Worm (Caenorhabditis elegans): ENCODE data around the gene C18B2.5.

C18B2.5 gene

DNA sequence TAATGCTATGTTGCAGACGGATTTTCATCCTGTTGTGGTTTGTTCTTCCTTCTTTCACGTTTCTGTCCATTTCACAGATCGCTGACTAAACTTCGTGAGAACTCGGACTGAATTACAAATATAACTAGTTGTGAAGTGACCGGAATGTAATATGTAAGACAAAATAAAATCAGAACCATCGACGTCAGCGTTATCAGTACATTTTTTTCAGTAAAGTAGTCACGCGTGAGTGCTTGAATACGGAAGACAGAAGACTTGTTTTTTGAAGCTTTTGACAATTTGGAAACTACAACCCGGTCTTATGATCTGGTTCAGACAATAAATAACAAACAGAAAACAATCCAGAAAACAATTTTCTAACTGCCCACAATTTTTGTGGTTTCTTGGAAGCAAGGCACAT lies 29.1 kb downstream of the C18B2.5 start:
- peak; percentile 7 for TF ChIP-seq nhr-20 (tag; optimal IDR thresholded peaks at IDR 0.05)
- TF ChIP-seq nhr-47 (tag; optimal IDR thresholded peaks at IDR 0.05), result peak; percentile 32
- TF ChIP-seq lin-14 (GFP tag; optimal IDR thresholded peaks at IDR 0.05), result peak; percentile 11
- TF ChIP-seq pax-3 (tag; optimal IDR thresholded peaks at IDR 0.05), result no peak
- peak; percentile 75 for TF ChIP-seq fkh-8 (tag; optimal IDR thresholded peaks at IDR 0.05)
- TF ChIP-seq mef-2 (tag; optimal IDR thresholded peaks at IDR 0.05), result no peak
- peak; percentile 53 for TF ChIP-seq nhr-71 (tag; optimal IDR thresholded peaks at IDR 0.05)
- TF ChIP-seq fkh-10 (GFP tag; optimal IDR thresholded peaks at IDR 0.05), result peak; percentile 5

DNA sequence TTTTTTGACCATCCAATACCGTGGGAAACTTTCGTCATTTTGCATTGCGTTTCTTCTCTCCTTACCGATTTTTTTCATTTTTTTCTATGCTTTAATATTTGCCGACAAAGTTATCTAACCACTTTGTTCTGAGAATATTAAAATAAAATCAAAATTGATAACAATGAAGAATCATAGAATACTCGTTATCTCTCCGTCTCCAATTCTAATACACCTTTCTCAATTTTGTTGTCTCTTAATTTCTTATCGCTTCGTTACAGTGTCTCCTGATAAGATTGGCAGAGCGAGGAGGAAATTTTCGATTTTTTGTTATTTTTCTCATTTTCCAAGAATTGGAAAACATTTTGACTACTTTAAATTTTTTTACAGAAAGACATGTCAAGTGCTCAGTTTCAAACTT lies 34.7 kb downstream of the C18B2.5 start, which contains the start of gene ckc-1:
ckc-1 (plus strand) TSS at position 368 of the 400 bp plus-strand sequence.
- TF ChIP-seq zag-1 (tag; optimal IDR thresholded peaks at IDR 0.05) (no peak), nhr-11 (tag; optimal IDR thresholded peaks at IDR 0.05) (no peak), lsy-2 (tag; optimal IDR thresholded peaks at IDR 0.05) (peak in 1 of 2 experiments; percentile 36), nhr-85 (tag) (no peak), unc-30 (tag; optimal IDR thresholded peaks at IDR 0.05) (no peak), ceh-63 (GFP tag; optimal IDR thresholded peaks at IDR 0.05) (no peak), nhr-84 (tag; optimal IDR thresholded peaks at IDR 0.05) (no peak), unc-98 (GFP tag; IDR thresholded peaks at IDR 0.05) (no peak), nhr-28 (tag; optimal IDR thresholded peaks at IDR 0.05) (no peak), alr-1 (tag; optimal IDR thresholded peaks at IDR 0.05; ENCODE audit: borderline replicate concordance) (no peak), irx-1 (tag; optimal IDR thresholded peaks at IDR 0.05) (no peak), nhr-90 (tag; optimal IDR thresholded peaks at IDR 0.05; ENCODE audit: poor library complexity) (peak; percentile 31), jun-1 (tag; optimal IDR thresholded peaks at IDR 0.05) (no peak), hlh-17 (GFP tag; optimal IDR thresholded peaks at IDR 0.05; ENCODE audit: borderline replicate concordance) (no peak), hlh-4 (tag; optimal IDR thresholded peaks at IDR 0.05) (no peak), ceh-88 (GFP tag; IDR thresholded peaks at IDR 0.05) (no peak), C34B4.2 (tag; optimal IDR thresholded peaks at IDR 0.05) (no peak), lin-35 (GFP tag; optimal IDR thresholded peaks at IDR 0.05) (peak in 1 of 2 experiments; percentile 35), sox-4 (tag; optimal IDR thresholded peaks at IDR 0.05) (no peak), unc-62 (GFP tag; optimal IDR thresholded peaks at IDR 0.05) (no peak), aly-2 (tag; optimal IDR thresholded peaks at IDR 0.05) (no peak), mep-1 (tag; optimal IDR thresholded peaks at IDR 0.05) (peak; percentile 6), dsc-1 (tag; optimal IDR thresholded peaks at IDR 0.05) (no peak), pag-3 (tag; optimal IDR thresholded peaks at IDR 0.05; ENCODE audit: borderline replicate concordance, insufficient read depth) (no peak), elt-2 (tag; optimal IDR thresholded peaks at IDR 0.05) (peak; percentile 98), mdl-1 (tag; optimal IDR thresholded peaks at IDR 0.05) (no peak), C16A3.4 (tag; optimal IDR thresholded peaks at IDR 0.05) (no peak), tbx-2 (tag; optimal IDR thresholded peaks at IDR 0.05) (no peak), mab-9 (GFP tag; IDR thresholded peaks at IDR 0.05) (no peak), fkh-8 (tag; optimal IDR thresholded peaks at IDR 0.05) (no peak), nhr-12 (tag; optimal IDR thresholded peaks at IDR 0.05) (no peak), xbp-1 (tag; optimal IDR thresholded peaks at IDR 0.05) (no peak), elt-3 (tag; optimal IDR thresholded peaks at IDR 0.05) (peak in 3 of 6 experiments; percentile 13 to 63 (median 33)), blmp-1 (tag; optimal IDR thresholded peaks at IDR 0.05) (no peak), nhr-19 (GFP tag; conservative IDR thresholded peaks at IDR 0.05) (no peak), lin-14 (GFP tag; optimal IDR thresholded peaks at IDR 0.05) (peak; percentile 29), pqm-1 (tag; optimal IDR thresholded peaks at IDR 0.05) (peak; percentile 87), ceh-8 (GFP tag; optimal IDR thresholded peaks at IDR 0.05) (no peak), tlp-1 (tag; optimal IDR thresholded peaks at IDR 0.05) (peak; percentile 43), efl-3 (GFP tag; optimal IDR thresholded peaks at IDR 0.05) (no peak), nhr-71 (tag; optimal IDR thresholded peaks at IDR 0.05) (peak; percentile 10)

Measured in whole organism, L1 larva.